Worm (Caenorhabditis elegans): Measurements from ENCODE around the gene gst-8.

Gene gst-8

ce11 chrII:4925198-4925764, 41.8 kb downstream of the gst-8 start, which contains the start of gene aagr-2:
aagr-2 (minus strand) TSS chrII:4925248.
- TF ChIP-seq alr-1 (tag; optimal IDR thresholded peaks at IDR 0.05; ENCODE audit: borderline replicate concordance) (no peak), sox-4 (tag; optimal IDR thresholded peaks at IDR 0.05) (no peak), elt-3 (tag; optimal IDR thresholded peaks at IDR 0.05) (no peak), efl-1 (optimal IDR thresholded peaks at IDR 0.05) (no peak), efl-1 (GFP tag; optimal IDR thresholded peaks at IDR 0.05 in 1 of 2) (peak in 1 of 2 experiments; percentile 85), tbx-2 (tag; optimal IDR thresholded peaks at IDR 0.05) (no peak), hpl-2 (GFP tag; optimal IDR thresholded peaks at IDR 0.05) (no peak), mab-9 (GFP tag; IDR thresholded peaks at IDR 0.05) (no peak), lir-3 (tag; optimal IDR thresholded peaks at IDR 0.05; ENCODE audit: poor library complexity) (no peak), dsc-1 (tag; optimal IDR thresholded peaks at IDR 0.05) (no peak), lin-15B (tag; optimal IDR thresholded peaks at IDR 0.05) (no peak), ceh-8 (GFP tag; optimal IDR thresholded peaks at IDR 0.05) (no peak), efl-3 (GFP tag; optimal IDR thresholded peaks at IDR 0.05) (no peak), nhr-20 (tag; optimal IDR thresholded peaks at IDR 0.05) (peak; percentile 37), mdl-1 (tag; optimal IDR thresholded peaks at IDR 0.05) (peak in 1 of 2 experiments; percentile 74), nhr-19 (GFP tag; conservative IDR thresholded peaks at IDR 0.05) (no peak), jun-1 (tag; optimal IDR thresholded peaks at IDR 0.05) (peak; percentile 19), fkh-8 (tag; optimal IDR thresholded peaks at IDR 0.05) (no peak), ztf-11 (tag; optimal IDR thresholded peaks at IDR 0.05) (no peak), hlh-17 (GFP tag; optimal IDR thresholded peaks at IDR 0.05; ENCODE audit: borderline replicate concordance) (no peak), vab-15 (tag; optimal IDR thresholded peaks at IDR 0.05) (no peak), nhr-90 (tag; optimal IDR thresholded peaks at IDR 0.05; ENCODE audit: poor library complexity) (peak; percentile 51), grh-1 (GFP tag; IDR thresholded peaks at IDR 0.05) (no peak), snu-23 (GFP tag; optimal IDR thresholded peaks at IDR 0.05) (no peak), ets-5 (GFP tag; IDR thresholded peaks at IDR 0.05) (no peak), nhr-77 (tag; optimal IDR thresholded peaks at IDR 0.05) (no peak), nhr-84 (tag; optimal IDR thresholded peaks at IDR 0.05) (no peak), isw-1 (GFP tag; IDR thresholded peaks at IDR 0.05) (no peak), fkh-10 (GFP tag; optimal IDR thresholded peaks at IDR 0.05) (no peak), nhr-11 (tag; optimal IDR thresholded peaks at IDR 0.05) (no peak), lsy-2 (tag; optimal IDR thresholded peaks at IDR 0.05) (no peak), lin-14 (GFP tag; optimal IDR thresholded peaks at IDR 0.05) (no peak), ceh-88 (GFP tag; IDR thresholded peaks at IDR 0.05) (no peak), mep-1 (tag; optimal IDR thresholded peaks at IDR 0.05) (no peak), rnt-1 (tag; optimal IDR thresholded peaks at IDR 0.05) (no peak), nhr-71 (tag; optimal IDR thresholded peaks at IDR 0.05) (peak; percentile 36), blmp-1 (tag; optimal IDR thresholded peaks at IDR 0.05) (no peak), ces-1 (GFP tag; optimal IDR thresholded peaks at IDR 0.05) (no peak), nhr-12 (tag; optimal IDR thresholded peaks at IDR 0.05) (no peak), swsn-7 (tag; optimal IDR thresholded peaks at IDR 0.05) (no peak), ztf-4 (tag; optimal IDR thresholded peaks at IDR 0.05) (no peak), unc-62 (GFP tag; optimal IDR thresholded peaks at IDR 0.05) (no peak), pqm-1 (tag; optimal IDR thresholded peaks at IDR 0.05) (peak; percentile 67), lin-13 (GFP tag; optimal IDR thresholded peaks at IDR 0.05) (no peak), pax-3 (tag; optimal IDR thresholded peaks at IDR 0.05) (peak; percentile 13), elt-2 (tag; optimal IDR thresholded peaks at IDR 0.05) (peak; percentile 100), lin-35 (GFP tag; optimal IDR thresholded peaks at IDR 0.05) (peak in 1 of 2 experiments; percentile 60)

All from whole organism, L1 larva.